Fruit fly (Drosophila melanogaster) whole organism, wandering third instar larva: Measurements from ENCODE around the gene CG1998.

Experiments
- Myc ChIP-seq: fragments of >200 bp; optimal IDR thresholded peaks from 2 replicates; lab custom pipeline; 2017
- dl ChIP-seq, 2 experiments: fragments of 175-275, 200-275 bp in 1 of 2; fragments of 200-275 bp in 1 of 2; sonication (Bioruptor generic); optimal IDR thresholded peaks; lab custom pipeline; 2018; ENCODE audit warnings: mild to moderate bottlenecking in 2 of 2, missing biosample characterization in 2 of 2, missing genetic modification characterization in 2 of 2, moderate library complexity in 2 of 2; ENCODE audit not compliant: partially characterized antibody in 2 of 2, insufficient read depth in 1 of 2
- foxo ChIP-seq, 2 experiments: fragments of 200-800 bp; sonication (Bioruptor generic); optimal IDR thresholded peaks; 2 replicates in 1 of 2; 3 replicates in 1 of 2; lab custom pipeline; 2016 to 2017; ENCODE audit warnings: missing biosample characterization in 2 of 2, missing genetic modification characterization in 2 of 2
- fru ChIP-seq: fragments of 200-800 bp; sonication (Bioruptor generic); optimal IDR thresholded peaks from 3 replicates; lab custom pipeline; 2016; ENCODE audit warnings: missing biosample characterization, mild to moderate bottlenecking, missing genetic modification characterization

- TF ChIP-seq fru (no peak), dl (GFP tag; optimal IDR thresholded peaks at IDR 0.05; lab: Kevin White, UChicago; ENCODE audit: insufficient read depth in 1 of 2, partially characterized antibody in 2 of 2) (no peak), Myc (lab: Kevin White, UChicago) (no peak), foxo (GFP tag; optimal IDR thresholded peaks at IDR 0.05; lab: Kevin White, UChicago) (no peak)
Observed at dm6 chrX:13411376-13411973, 1.4 kb downstream of the CG1998 start.
